Worm (Caenorhabditis elegans): ENCODE measurements around the gene unc-8.

unc-8 gene

ce11 chrIV:7191745-7192144 is 5.2 kb upstream of the unc-8 start, which contains the start of gene R13A1.5:
Gene R13A1.5, minus strand, starts transcription at chrIV:7191845.
- TF ChIP-seq ceh-13 (GFP tag; optimal IDR thresholded peaks at IDR 0.05) (no peak), F13C5.2 (tag; optimal IDR thresholded peaks at IDR 0.05) (no peak), ets-7 (tag; optimal IDR thresholded peaks at IDR 0.05) (no peak), hmbx-1 (tag; optimal IDR thresholded peaks at IDR 0.05) (no peak)

DNA sequence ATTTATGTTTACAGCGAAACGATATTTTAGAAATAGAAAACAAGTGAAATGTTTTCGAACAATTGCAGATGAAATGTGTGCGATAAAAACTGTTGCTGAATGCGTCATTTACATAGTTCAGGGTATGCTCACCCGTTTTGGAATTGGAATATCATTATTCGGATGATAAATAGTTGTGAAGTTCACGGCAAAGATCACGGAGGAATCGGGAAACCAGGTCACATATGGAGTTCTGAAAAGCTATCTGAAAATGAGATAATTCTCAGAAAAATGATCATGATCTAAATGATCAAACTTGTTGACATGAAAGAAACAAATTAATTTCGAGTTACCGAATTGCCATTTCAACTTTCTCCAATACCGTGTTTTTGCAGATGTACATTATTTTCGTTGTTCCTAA is 1.2 kb upstream of the unc-8 start, which contains the start of gene best-16:
Gene best-16, minus strand, starts transcription at position 101 of the 400 bp plus-strand sequence.
- no peak for TF ChIP-seq hmg-4 (GFP tag; optimal IDR thresholded peaks at IDR 0.05)
- no peak for TF ChIP-seq sea-1 (GFP tag; conservative IDR thresholded peaks at IDR 0.05)
- TF ChIP-seq hmbx-1 (tag; optimal IDR thresholded peaks at IDR 0.05), result no peak
- TF ChIP-seq flt-1 (GFP tag; IDR thresholded peaks at IDR 0.05), result no peak
- TF ChIP-seq scrt-1 (GFP tag; IDR thresholded peaks at IDR 0.05), result no peak
- no peak for TF ChIP-seq ceh-36 (tag; optimal IDR thresholded peaks at IDR 0.05)
- no peak for TF ChIP-seq ets-7 (tag; optimal IDR thresholded peaks at IDR 0.05)
- TF ChIP-seq pes-1 (GFP tag; IDR thresholded peaks at IDR 0.05), result no peak
- no peak for TF ChIP-seq ceh-13 (GFP tag; optimal IDR thresholded peaks at IDR 0.05)
- no peak for TF ChIP-seq tbx-11 (GFP tag; IDR thresholded peaks at IDR 0.05)
- TF ChIP-seq hnd-1 (tag; optimal IDR thresholded peaks at IDR 0.05), result no peak
- TF ChIP-seq aly-1 (tag; optimal IDR thresholded peaks at IDR 0.05), result no peak

ce11 chrIV:7203696-7204095 is 6.7 kb downstream of the unc-8 start, which contains the start of gene R13A1.3:
Gene R13A1.3, plus strand, starts transcription at chrIV:7203996.
- TF ChIP-seq B0310.2 (tag; optimal IDR thresholded peaks at IDR 0.05) (no peak), tra-4 (tag; optimal IDR thresholded peaks at IDR 0.05) (no peak), hnd-1 (tag; optimal IDR thresholded peaks at IDR 0.05) (no peak), hmg-4 (GFP tag; optimal IDR thresholded peaks at IDR 0.05) (no peak), F13C5.2 (tag; optimal IDR thresholded peaks at IDR 0.05) (no peak), tbx-11 (GFP tag; IDR thresholded peaks at IDR 0.05) (no peak), aly-1 (tag; optimal IDR thresholded peaks at IDR 0.05) (no peak), flt-1 (GFP tag; IDR thresholded peaks at IDR 0.05) (no peak)

DNA sequence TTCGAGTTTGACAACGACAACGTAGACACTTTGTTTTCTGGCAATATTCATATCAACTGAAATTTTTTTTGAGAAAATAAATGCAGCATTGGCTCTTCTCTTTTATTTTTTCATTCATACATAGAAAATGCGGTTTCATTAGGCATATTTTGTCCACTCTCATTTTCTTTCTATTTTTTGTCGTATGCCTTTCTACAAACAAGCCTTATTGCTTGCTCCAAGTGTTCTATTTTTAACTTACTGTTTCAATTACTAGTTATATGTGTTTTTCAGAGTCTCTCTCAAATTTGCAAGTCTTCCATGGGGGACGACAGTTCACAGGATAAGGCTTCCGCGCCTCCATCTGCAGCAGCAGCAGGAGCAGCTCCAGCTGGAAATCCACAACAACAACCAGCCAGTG is 9.0 kb downstream of the unc-8 start, which contains the start of gene kcc-1:
Gene kcc-1, plus strand, starts transcription at position 301 of the 400 bp plus-strand sequence.
- TF ChIP-seq hmbx-1 (tag; optimal IDR thresholded peaks at IDR 0.05) (no peak), B0310.2 (tag; optimal IDR thresholded peaks at IDR 0.05) (no peak), ets-7 (tag; optimal IDR thresholded peaks at IDR 0.05) (no peak), tbx-37 (GFP tag; conservative IDR thresholded peaks at IDR 0.05) (no peak), ama-1 (optimal IDR thresholded peaks at IDR 0.05) (no peak), F13C5.2 (tag; optimal IDR thresholded peaks at IDR 0.05) (no peak), ceh-36 (tag; optimal IDR thresholded peaks at IDR 0.05) (no peak), aly-1 (tag; optimal IDR thresholded peaks at IDR 0.05) (no peak), ceh-13 (GFP tag; optimal IDR thresholded peaks at IDR 0.05) (no peak), tra-4 (tag; optimal IDR thresholded peaks at IDR 0.05) (no peak), pes-1 (GFP tag; IDR thresholded peaks at IDR 0.05) (no peak), scrt-1 (GFP tag; IDR thresholded peaks at IDR 0.05) (no peak), hmg-4 (GFP tag; optimal IDR thresholded peaks at IDR 0.05) (no peak), flt-1 (GFP tag; IDR thresholded peaks at IDR 0.05) (no peak), sea-1 (GFP tag; conservative IDR thresholded peaks at IDR 0.05) (no peak), hnd-1 (tag; optimal IDR thresholded peaks at IDR 0.05) (no peak), tbx-11 (GFP tag; IDR thresholded peaks at IDR 0.05) (no peak)

DNA sequence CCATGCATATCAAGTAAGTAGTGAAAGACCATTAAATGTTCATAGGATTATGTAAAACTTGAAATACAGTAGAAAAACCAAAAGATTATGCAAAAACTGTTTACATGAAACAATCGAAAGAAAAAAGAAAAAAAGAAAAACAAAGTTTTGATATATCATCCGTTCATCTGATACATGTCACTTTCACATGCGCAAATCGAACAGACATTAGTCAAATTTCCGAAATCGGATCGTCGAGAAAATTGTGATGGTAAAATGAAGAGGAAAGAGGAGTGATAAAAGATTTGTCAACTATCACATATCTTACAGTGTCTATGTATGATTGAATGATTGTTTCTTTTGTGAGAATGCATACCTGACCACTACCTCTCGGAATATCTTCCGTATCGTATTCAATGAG is 12.0 kb downstream of the unc-8 start:
- TF ChIP-seq B0310.2 (tag; optimal IDR thresholded peaks at IDR 0.05) (no peak), ama-1 (optimal IDR thresholded peaks at IDR 0.05) (no peak), hnd-1 (tag; optimal IDR thresholded peaks at IDR 0.05) (no peak), scrt-1 (GFP tag; IDR thresholded peaks at IDR 0.05) (no peak), tbx-11 (GFP tag; IDR thresholded peaks at IDR 0.05) (no peak), F13C5.2 (tag; optimal IDR thresholded peaks at IDR 0.05) (no peak), hmbx-1 (tag; optimal IDR thresholded peaks at IDR 0.05) (no peak), ceh-13 (GFP tag; optimal IDR thresholded peaks at IDR 0.05) (no peak), ceh-36 (tag; optimal IDR thresholded peaks at IDR 0.05) (no peak), aly-1 (tag; optimal IDR thresholded peaks at IDR 0.05) (no peak), ets-7 (tag; optimal IDR thresholded peaks at IDR 0.05) (no peak), pes-1 (GFP tag; IDR thresholded peaks at IDR 0.05) (no peak), sea-1 (GFP tag; conservative IDR thresholded peaks at IDR 0.05) (no peak), hmg-4 (GFP tag; optimal IDR thresholded peaks at IDR 0.05) (no peak)

ce11 chrIV:7211313-7211712 is 14.4 kb downstream of the unc-8 start:
- TF ChIP-seq sea-1 (GFP tag; conservative IDR thresholded peaks at IDR 0.05), result no peak

DNA sequence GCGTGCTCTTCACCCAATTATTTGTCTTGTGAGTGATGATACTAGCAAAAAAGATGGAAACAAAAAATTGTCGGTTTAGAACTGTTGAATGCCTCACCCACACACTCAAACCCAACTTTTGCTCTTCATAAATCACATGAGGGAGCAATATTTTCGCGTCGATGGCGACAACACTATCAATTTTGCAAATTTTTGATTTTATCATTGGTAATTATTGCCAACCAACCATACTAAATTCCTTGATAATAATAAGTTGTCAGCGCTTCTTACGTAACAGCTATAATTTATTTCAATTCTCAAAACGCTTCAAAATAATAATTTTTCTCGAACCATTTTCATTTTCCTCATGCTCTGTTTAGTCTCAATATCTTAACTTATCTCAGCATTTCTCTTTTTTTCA is 15.8 kb downstream of the unc-8 start:
- TF ChIP-seq aly-1 (tag; optimal IDR thresholded peaks at IDR 0.05), result no peak
- no peak for TF ChIP-seq ceh-36 (tag; optimal IDR thresholded peaks at IDR 0.05)
- TF ChIP-seq pes-1 (GFP tag; IDR thresholded peaks at IDR 0.05), result no peak
- TF ChIP-seq ceh-13 (GFP tag; optimal IDR thresholded peaks at IDR 0.05), result no peak
- no peak for TF ChIP-seq flt-1 (GFP tag; IDR thresholded peaks at IDR 0.05)
- no peak for TF ChIP-seq hnd-1 (tag; optimal IDR thresholded peaks at IDR 0.05)
- TF ChIP-seq tbx-37 (GFP tag; conservative IDR thresholded peaks at IDR 0.05), result no peak
- no peak for TF ChIP-seq scrt-1 (GFP tag; IDR thresholded peaks at IDR 0.05)
- TF ChIP-seq F13C5.2 (tag; optimal IDR thresholded peaks at IDR 0.05), result no peak
- no peak for TF ChIP-seq hmbx-1 (tag; optimal IDR thresholded peaks at IDR 0.05)

DNA sequence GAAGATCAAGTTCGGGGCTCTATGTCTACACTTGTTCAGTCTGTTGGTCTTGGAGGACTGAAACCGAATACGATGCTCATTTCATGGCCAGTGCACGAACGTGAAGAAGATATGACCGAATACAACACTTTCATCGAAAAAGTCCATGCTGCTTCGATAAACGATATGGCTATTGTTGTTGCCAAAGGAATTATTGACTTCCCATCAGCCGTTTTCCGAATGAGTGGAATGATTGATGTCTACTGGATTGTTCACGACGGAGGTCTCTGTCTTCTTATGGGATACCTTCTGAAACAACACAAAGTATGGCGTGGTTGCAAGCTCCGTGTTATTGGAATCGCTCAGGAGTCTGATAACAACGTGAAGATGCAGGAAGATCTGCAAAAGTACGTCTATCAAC is 19.3 kb downstream of the unc-8 start:
- TF ChIP-seq F13C5.2 (tag; optimal IDR thresholded peaks at IDR 0.05), result no peak
- no peak for TF ChIP-seq hnd-1 (tag; optimal IDR thresholded peaks at IDR 0.05)
- no peak for TF ChIP-seq ceh-13 (GFP tag; optimal IDR thresholded peaks at IDR 0.05)
- no peak for TF ChIP-seq ceh-36 (tag; optimal IDR thresholded peaks at IDR 0.05)
- no peak for TF ChIP-seq scrt-1 (GFP tag; IDR thresholded peaks at IDR 0.05)
- TF ChIP-seq ama-1 (optimal IDR thresholded peaks at IDR 0.05), result no peak
- TF ChIP-seq sea-1 (GFP tag; conservative IDR thresholded peaks at IDR 0.05), result no peak
- TF ChIP-seq hmg-4 (GFP tag; optimal IDR thresholded peaks at IDR 0.05), result no peak
- TF ChIP-seq B0310.2 (tag; optimal IDR thresholded peaks at IDR 0.05), result no peak
- TF ChIP-seq tbx-37 (GFP tag; conservative IDR thresholded peaks at IDR 0.05), result no peak
- TF ChIP-seq flt-1 (GFP tag; IDR thresholded peaks at IDR 0.05), result no peak
- TF ChIP-seq tbx-11 (GFP tag; IDR thresholded peaks at IDR 0.05), result no peak
- TF ChIP-seq hmbx-1 (tag; optimal IDR thresholded peaks at IDR 0.05), result no peak
- no peak for TF ChIP-seq ets-7 (tag; optimal IDR thresholded peaks at IDR 0.05)
- no peak for TF ChIP-seq aly-1 (tag; optimal IDR thresholded peaks at IDR 0.05)
- TF ChIP-seq tra-4 (tag; optimal IDR thresholded peaks at IDR 0.05), result no peak
- TF ChIP-seq pes-1 (GFP tag; IDR thresholded peaks at IDR 0.05), result no peak
